Worm (Caenorhabditis elegans): Measurements from ENCODE around the gene C06H5.8.
A peak's percentile ranks its signal among the peaks of the same experiment; 100 is the strongest.
"Not testable (repeated sequence)": the region's sequence is repeated elsewhere in the genome, so short reads cannot be mapped to it uniquely, and the experiment has no call there.

C06H5.8 gene

ce11 chrV:17921423-17921822 lies 2.6 kb downstream of the C06H5.8 start, which contains the start of gene E01B7.2 (continued):
- TF ChIP-seq efl-1 (optimal IDR thresholded peaks at IDR 0.05) = peak; percentile 99 to 100
- peak; percentile 99 to 100 for TF ChIP-seq efl-1 (GFP tag; optimal IDR thresholded peaks at IDR 0.05 in 1 of 2)
- TF ChIP-seq zag-1 (tag; optimal IDR thresholded peaks at IDR 0.05) = no peak
- TF ChIP-seq nhr-11 (tag; optimal IDR thresholded peaks at IDR 0.05) = peak; percentile 81
- no peak for TF ChIP-seq tlp-1 (tag; optimal IDR thresholded peaks at IDR 0.05)
- TF ChIP-seq fkh-10 (GFP tag; optimal IDR thresholded peaks at IDR 0.05) = peak; percentile 18
- peak; percentile 90 to 91 for TF ChIP-seq lsy-2 (tag; optimal IDR thresholded peaks at IDR 0.05)
- peak; percentile 66 for TF ChIP-seq lin-39 (tag; optimal IDR thresholded peaks at IDR 0.05)
- TF ChIP-seq lin-15B (tag; optimal IDR thresholded peaks at IDR 0.05) = peak; percentile 76
- peak; percentile 80 for TF ChIP-seq nhr-19 (GFP tag; conservative IDR thresholded peaks at IDR 0.05)
- no peak for TF ChIP-seq sup-37 (GFP tag; optimal IDR thresholded peaks at IDR 0.05)
- TF ChIP-seq efl-3 (GFP tag; optimal IDR thresholded peaks at IDR 0.05) = no peak
- TF ChIP-seq blmp-1 (tag; optimal IDR thresholded peaks at IDR 0.05) = peak; percentile 74
- TF ChIP-seq C34B4.2 (tag; optimal IDR thresholded peaks at IDR 0.05) = no peak
- TF ChIP-seq snpc-4 (tag; optimal IDR thresholded peaks at IDR 0.05) = peak; percentile 73
- TF ChIP-seq skn-1 (tag; optimal IDR thresholded peaks at IDR 0.05) = peak; percentile 99
- TF ChIP-seq ztf-4 (tag; optimal IDR thresholded peaks at IDR 0.05) = peak; percentile 30
- peak; percentile 67 for TF ChIP-seq irx-1 (tag; optimal IDR thresholded peaks at IDR 0.05)
- peak; percentile 42 for TF ChIP-seq fos-1 (tag; optimal IDR thresholded peaks at IDR 0.05)
- peak; percentile 80 for TF ChIP-seq dsc-1 (tag; optimal IDR thresholded peaks at IDR 0.05)
- TF ChIP-seq rnt-1 (tag; optimal IDR thresholded peaks at IDR 0.05) = peak; percentile 90
- peak; percentile 90 for TF ChIP-seq snu-23 (GFP tag; optimal IDR thresholded peaks at IDR 0.05)
- no peak for TF ChIP-seq unc-30 (tag; optimal IDR thresholded peaks at IDR 0.05)
- no peak for TF ChIP-seq sptf-1 (tag; optimal IDR thresholded peaks at IDR 0.05)
- peak in 2 of 6 experiments; percentile 68 to 77 for TF ChIP-seq elt-3 (tag; optimal IDR thresholded peaks at IDR 0.05)
- TF ChIP-seq ama-1 (optimal IDR thresholded peaks at IDR 0.05) = peak; percentile 36
- no peak for TF ChIP-seq ceh-8 (GFP tag; optimal IDR thresholded peaks at IDR 0.05)
- peak; percentile 32 for TF ChIP-seq aha-1 (tag; optimal IDR thresholded peaks at IDR 0.05)
- peak; percentile 37 for TF ChIP-seq pag-3 (tag; optimal IDR thresholded peaks at IDR 0.05; ENCODE audit: borderline replicate concordance, insufficient read depth)
- TF ChIP-seq nhr-77 (tag; optimal IDR thresholded peaks at IDR 0.05) = peak; percentile 41
- no peak for TF ChIP-seq ceh-63 (GFP tag; optimal IDR thresholded peaks at IDR 0.05)

DNA sequence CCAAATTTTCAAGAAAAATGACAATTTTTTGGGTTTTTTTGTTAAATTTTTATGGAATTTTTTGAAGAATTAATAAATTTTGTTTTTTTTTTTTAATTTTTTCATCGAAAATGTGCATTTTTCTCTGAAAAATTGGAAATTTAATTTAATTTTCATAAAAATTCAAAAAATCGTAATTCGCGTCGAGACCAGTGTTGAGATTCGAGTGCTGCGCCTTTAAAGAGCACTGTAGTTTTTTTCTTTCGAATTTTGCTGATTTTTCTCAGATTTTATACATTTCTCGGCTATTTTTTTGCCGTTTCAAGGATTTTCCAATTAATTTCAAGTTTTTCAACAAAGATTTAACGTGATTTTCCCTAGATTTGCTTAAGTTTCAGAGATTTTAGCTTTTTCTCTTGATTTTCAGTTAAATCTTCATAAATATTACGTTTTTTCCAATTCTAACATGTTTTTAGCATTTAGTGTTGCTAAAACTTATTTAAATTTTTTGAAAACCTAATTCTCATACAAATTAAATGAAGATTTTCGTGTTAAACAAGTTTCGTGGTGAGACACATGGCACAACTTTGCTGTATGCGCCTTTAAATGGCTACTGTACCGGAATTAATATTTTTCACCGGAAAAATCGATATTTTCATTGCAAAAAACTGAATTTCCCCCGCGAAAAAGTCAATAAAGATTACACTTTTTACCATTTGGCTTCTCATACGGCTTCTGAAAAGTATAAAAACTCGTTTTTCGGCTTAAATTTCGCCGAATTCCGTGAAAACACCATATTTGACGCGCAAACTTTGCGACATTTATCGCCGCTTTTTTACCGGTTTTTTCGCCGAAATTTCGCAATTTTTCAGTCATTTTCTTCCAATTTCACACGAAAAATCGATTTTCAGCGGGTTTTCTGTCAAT lies 5.5 kb downstream of the C06H5.8 start, which contains the start of gene usp-50:
usp-50 (plus strand) TSS at position 822 of the 906 bp plus-strand sequence.
- TF ChIP-seq efl-1 (optimal IDR thresholded peaks at IDR 0.05) = not testable (repeated sequence)
- peak in 1 of 2 experiments; percentile 20 for TF ChIP-seq efl-1 (GFP tag; optimal IDR thresholded peaks at IDR 0.05 in 1 of 2)
- peak; percentile 38 for TF ChIP-seq F16B12.6 (tag; optimal IDR thresholded peaks at IDR 0.05)

DNA sequence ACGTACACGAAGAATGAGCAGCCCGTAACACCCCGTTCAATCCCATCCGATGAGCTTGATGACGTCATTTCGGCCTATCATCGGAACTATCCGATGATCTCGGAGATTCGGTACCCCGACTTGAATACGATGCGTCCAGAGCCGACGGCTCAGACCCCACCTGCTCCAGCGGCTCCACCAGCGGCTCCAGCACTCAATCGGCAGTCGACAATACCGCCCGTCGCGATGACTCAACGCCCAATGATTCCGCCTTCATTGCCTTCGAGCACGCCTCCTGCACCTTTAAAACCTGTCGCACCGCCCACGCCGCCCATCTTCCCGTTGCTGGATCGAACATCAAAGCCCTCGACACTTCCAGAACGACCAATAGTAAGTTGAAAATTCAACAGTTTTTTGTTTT lies 9.3 kb downstream of the C06H5.8 start:
- no peak for TF ChIP-seq jun-1 (tag; optimal IDR thresholded peaks at IDR 0.05)

DNA sequence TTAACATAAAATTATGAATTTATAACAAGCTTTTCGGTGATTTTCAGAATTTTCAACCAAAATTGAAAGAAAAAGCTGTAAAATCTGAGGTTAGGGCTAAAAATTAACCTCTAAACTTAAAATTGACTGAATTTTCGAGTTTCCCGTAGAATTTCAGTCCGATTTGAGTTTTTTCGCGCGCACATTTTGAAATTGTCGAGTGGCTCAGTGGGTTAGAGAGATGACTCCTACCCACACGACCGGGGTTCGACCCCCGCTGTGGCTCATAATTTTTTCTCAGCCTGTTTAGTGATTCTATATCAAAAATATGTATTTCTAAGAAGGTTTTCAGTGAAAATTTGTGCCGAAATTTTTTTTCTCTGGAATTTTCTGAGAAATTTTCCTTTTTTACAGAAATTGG lies 13.0 kb downstream of the C06H5.8 start:
- TF ChIP-seq efl-1 (optimal IDR thresholded peaks at IDR 0.05) (no peak), efl-1 (GFP tag; optimal IDR thresholded peaks at IDR 0.05 in 1 of 2) (peak in 1 of 2 experiments; percentile 69), ztf-11 (tag; optimal IDR thresholded peaks at IDR 0.05) (no peak), elt-2 (tag; optimal IDR thresholded peaks at IDR 0.05) (no peak), unc-130 (tag; optimal IDR thresholded peaks at IDR 0.05) (no peak), lin-13 (GFP tag; optimal IDR thresholded peaks at IDR 0.05) (no peak)

Measured in whole organism, L1 larva.